Fruit fly (Drosophila melanogaster) whole organism, adult: ENCODE measurements around the gene RhoGAP71E.

Experiments
- CG11617 ChIP-seq: fragments of 200-800 bp; sonication (Bioruptor generic); optimal IDR thresholded peaks from 2 replicates; lab custom pipeline; 2017; ENCODE audit warnings: mild to moderate bottlenecking, missing biosample characterization, missing genetic modification reagents, missing genetic modification characterization
- CG12768 ChIP-seq: fragments of 200-800 bp; sonication (Bioruptor generic); optimal IDR thresholded peaks from 2 replicates; lab custom pipeline; 2017; ENCODE audit warnings: missing biosample characterization, missing genetic modification characterization, mild to moderate bottlenecking, moderate library complexity, missing genetic modification reagents
- CG14711 ChIP-seq: fragments of 200-800 bp; sonication (Bioruptor generic); optimal IDR thresholded peaks from 2 replicates; lab custom pipeline; 2018; ENCODE audit warnings: missing biosample characterization, mild to moderate bottlenecking, missing genetic modification characterization, moderate library complexity
- CG1620 ChIP-seq: fragments of 200-800 bp; sonication (Bioruptor generic); optimal IDR thresholded peaks from 2 replicates; lab custom pipeline; 2016; ENCODE audit warnings: missing biosample characterization, missing genetic modification characterization
- CG33017 ChIP-seq: fragments of 200-800 bp; sonication (Bioruptor generic); optimal IDR thresholded peaks from 2 replicates; lab custom pipeline; 2018; ENCODE audit warnings: missing biosample characterization, mild to moderate bottlenecking, missing genetic modification characterization, moderate library complexity
- CG5204 ChIP-seq: fragments of 200-800 bp; sonication (Bioruptor generic); optimal IDR thresholded peaks from 2 replicates; lab custom pipeline; 2016; ENCODE audit warnings: missing biosample characterization, missing genetic modification characterization
- CG7045 ChIP-seq: fragments of 200-800 bp; sonication (Bioruptor generic); optimal IDR thresholded peaks from 2 replicates; lab custom pipeline; 2017; ENCODE audit warnings: missing biosample characterization, mild to moderate bottlenecking, missing genetic modification characterization
- CG7101 ChIP-seq: fragments of 200-800 bp; sonication (Bioruptor generic); optimal IDR thresholded peaks from 2 replicates; lab custom pipeline; 2018; ENCODE audit warnings: missing biosample characterization, mild to moderate bottlenecking, missing genetic modification characterization, moderate library complexity
- Clk ChIP-seq: fragments of 200-800 bp; sonication (Bioruptor generic); optimal IDR thresholded peaks from 2 replicates; lab custom pipeline; 2017; ENCODE audit warnings: missing biosample characterization, missing genetic modification characterization
- Crg-1 ChIP-seq: fragments of 200-800 bp; sonication (Bioruptor generic); optimal IDR thresholded peaks from 2 replicates; lab custom pipeline; 2016; ENCODE audit warnings: missing biosample characterization, missing genetic modification characterization
- Hr96 ChIP-seq: fragments of 200-800 bp; sonication (Bioruptor generic); optimal IDR thresholded peaks from 2 replicates; lab custom pipeline; 2016; ENCODE audit warnings: missing biosample characterization, missing genetic modification characterization
- Mnt ChIP-seq: fragments of 200-800 bp; sonication (Bioruptor generic); optimal IDR thresholded peaks from 2 replicates; lab custom pipeline; 2016; ENCODE audit warnings: missing biosample characterization, mild to moderate bottlenecking, missing genetic modification characterization
- bab1 ChIP-seq: fragments of 200-800 bp; sonication (Bioruptor generic); optimal IDR thresholded peaks from 3 replicates; lab custom pipeline; 2019; ENCODE audit warnings: missing biosample characterization, mild to moderate bottlenecking, missing genetic modification characterization, moderate library complexity
- cic ChIP-seq: fragments of 200-800 bp; sonication (Bioruptor generic); optimal IDR thresholded peaks from 2 replicates; lab custom pipeline; 2017; ENCODE audit warnings: missing biosample characterization, mild to moderate bottlenecking, missing genetic modification characterization, moderate library complexity
- cnc ChIP-seq, 2 experiments: fragments of >200 bp; optimal IDR thresholded peaks; 2 replicates each; lab custom pipeline; 2017
- kay ChIP-seq: fragments of 200-800 bp; sonication (Bioruptor generic); peaks from one replicate; lab custom pipeline; 2016; ENCODE audit warnings: missing biosample characterization, missing genetic modification characterization, borderline replicate concordance
- ovo ChIP-seq: fragments of 200-800 bp; sonication (Bioruptor generic); optimal IDR thresholded peaks from 2 replicates; lab custom pipeline; 2016; ENCODE audit warnings: missing biosample characterization, missing genetic modification characterization
- pad ChIP-seq: fragments of 200-800 bp; sonication (Bioruptor generic); optimal IDR thresholded peaks from 3 replicates; lab custom pipeline; 2017; ENCODE audit warnings: missing biosample characterization, missing genetic modification characterization, mild to moderate bottlenecking, moderate library complexity, missing genetic modification reagents
- tj ChIP-seq: fragments of 200-800 bp; sonication (Bioruptor generic); optimal IDR thresholded peaks from 3 replicates; lab custom pipeline; 2017; ENCODE audit warnings: missing biosample characterization, mild to moderate bottlenecking, missing genetic modification characterization, moderate library complexity
- toe ChIP-seq: fragments of 200-800 bp; sonication (Bioruptor generic); optimal IDR thresholded peaks from 2 replicates; lab custom pipeline; 2016; ENCODE audit warnings: missing biosample characterization, missing genetic modification characterization

The RhoGAP71E gene

dm6 chr3L:15595175-15595724, 6.6 kb downstream of the RhoGAP71E start:
- no peak for TF ChIP-seq cnc (optimal IDR thresholded peaks at IDR 0.05; lab: Kevin White, UChicago)
- peak; percentile 35 for TF ChIP-seq CG12768 (GFP tag; lab: Kevin White, UChicago)

DNA sequence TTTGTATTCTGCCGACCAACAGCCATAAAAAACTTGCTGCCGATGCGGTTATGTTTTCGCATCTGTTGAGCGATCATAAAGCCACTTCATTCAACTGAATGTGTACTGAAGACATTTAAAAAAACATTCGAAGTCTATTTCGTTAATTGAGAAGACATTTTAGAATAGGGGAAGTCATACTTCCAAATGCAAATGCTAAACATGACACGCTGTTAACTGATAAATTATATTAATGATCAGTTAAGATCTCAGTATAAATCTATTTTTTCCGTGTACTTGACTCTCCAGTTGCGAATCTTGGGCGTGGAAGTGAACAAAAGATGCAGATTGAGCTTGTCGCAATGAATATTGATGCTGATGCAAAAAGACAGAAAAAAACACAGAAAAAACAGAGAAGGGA, 7.3 kb downstream of the RhoGAP71E start:
- no peak for TF ChIP-seq Clk (GFP tag; lab: Kevin White, UChicago)
- TF ChIP-seq tj (GFP tag; lab: Kevin White, UChicago), result peak; percentile 70
- TF ChIP-seq Crg-1 (GFP tag; lab: Kevin White, UChicago), result no peak
- TF ChIP-seq ovo (GFP tag; lab: Kevin White, UChicago), result no peak
- TF ChIP-seq toe (GFP tag; lab: Kevin White, UChicago), result no peak
- TF ChIP-seq CG1620, result no peak

- TF ChIP-seq kay (peak; percentile 78), toe (GFP tag; lab: Kevin White, UChicago) (no peak)
These were observed 8.6 kb downstream of the RhoGAP71E start for dm6 chr3L:15597037-15597785.

- TF ChIP-seq toe (GFP tag; lab: Kevin White, UChicago) (no peak), CG33017 (tag; lab: Kevin White, UChicago) (no peak), CG12768 (GFP tag; lab: Kevin White, UChicago) (no peak), pad (GFP tag; lab: Kevin White, UChicago) (no peak), CG1620 (no peak), Hr96 (GFP tag; lab: Kevin White, UChicago) (no peak), tj (GFP tag; lab: Kevin White, UChicago) (no peak), ovo (GFP tag; lab: Kevin White, UChicago) (no peak), CG7101 (tag; lab: Kevin White, UChicago) (no peak), bab1 (GFP tag; lab: Kevin White, UChicago) (no peak), CG7045 (no peak), cic (GFP tag; lab: Kevin White, UChicago) (no peak), CG5204 (GFP tag; lab: Kevin White, UChicago) (no peak), Clk (GFP tag; lab: Kevin White, UChicago) (no peak), cnc (optimal IDR thresholded peaks at IDR 0.05; lab: Kevin White, UChicago) (no peak), Mnt (GFP tag; lab: Kevin White, UChicago) (no peak), kay (no peak), Crg-1 (GFP tag; lab: Kevin White, UChicago) (no peak), CG14711 (tag; lab: Kevin White, UChicago) (no peak), CG11617 (GFP tag; lab: Kevin White, UChicago) (no peak)
These were observed 9.3 kb downstream of the RhoGAP71E start for dm6 chr3L:15597945-15598344.

DNA sequence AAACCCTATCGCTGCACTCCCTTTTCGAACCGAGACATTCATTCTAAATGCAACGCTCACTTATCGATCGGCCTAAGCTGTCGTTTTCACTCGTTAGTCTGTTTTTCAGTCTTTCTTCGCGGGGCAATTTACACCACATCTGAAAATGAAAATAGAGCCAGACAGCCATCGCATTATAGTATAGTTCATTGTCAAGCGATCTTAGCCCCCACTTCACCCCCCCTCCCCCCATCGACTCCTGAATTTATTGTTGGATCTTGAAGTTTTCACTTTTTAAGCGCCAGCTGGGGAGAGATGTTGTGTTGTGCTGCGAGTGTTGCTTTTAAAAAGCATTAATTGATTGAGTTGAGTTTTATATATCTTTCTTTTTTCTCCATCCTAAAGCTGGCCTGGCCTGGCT, 10.5 kb downstream of the RhoGAP71E start:
- TF ChIP-seq CG5204 (GFP tag; lab: Kevin White, UChicago) (no peak), CG33017 (tag; lab: Kevin White, UChicago) (no peak), CG7045 (no peak), Crg-1 (GFP tag; lab: Kevin White, UChicago) (no peak), pad (GFP tag; lab: Kevin White, UChicago) (no peak)

DNA sequence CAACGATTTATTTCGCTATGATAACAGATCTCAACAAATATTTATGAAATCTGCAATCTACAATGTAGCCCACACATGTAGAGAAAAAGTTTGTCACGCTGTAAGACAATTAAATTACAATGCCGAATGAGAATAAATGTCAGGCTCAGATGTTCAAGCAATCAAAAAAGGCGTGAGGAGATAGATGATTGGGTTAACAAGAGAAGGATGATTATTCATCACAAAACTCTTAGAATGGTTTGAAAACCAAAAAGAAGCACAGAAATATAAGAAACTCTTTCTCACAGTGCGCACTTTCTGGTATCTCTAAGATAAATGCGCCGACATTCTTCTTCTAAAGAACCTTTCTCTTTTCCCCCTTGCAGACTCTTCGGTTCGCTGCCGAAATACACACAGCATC, 11.4 kb downstream of the RhoGAP71E start:
- TF ChIP-seq CG11617 (GFP tag; lab: Kevin White, UChicago), result no peak
- TF ChIP-seq kay, result peak; percentile 31
- TF ChIP-seq CG33017 (tag; lab: Kevin White, UChicago), result no peak

- no peak for TF ChIP-seq bab1 (GFP tag; lab: Kevin White, UChicago)
- no peak for TF ChIP-seq ovo (GFP tag; lab: Kevin White, UChicago)
- no peak for TF ChIP-seq cic (GFP tag; lab: Kevin White, UChicago)
- TF ChIP-seq pad (GFP tag; lab: Kevin White, UChicago), result no peak
- no peak for TF ChIP-seq CG12768 (GFP tag; lab: Kevin White, UChicago)
- no peak for TF ChIP-seq cnc (optimal IDR thresholded peaks at IDR 0.05; lab: Kevin White, UChicago)
- TF ChIP-seq tj (GFP tag; lab: Kevin White, UChicago), result no peak
- TF ChIP-seq CG11617 (GFP tag; lab: Kevin White, UChicago), result no peak
These were observed 16.3 kb downstream of the RhoGAP71E start for dm6 chr3L:15604979-15605378.

- no peak for TF ChIP-seq cnc (optimal IDR thresholded peaks at IDR 0.05; lab: Kevin White, UChicago)
- no peak for TF ChIP-seq tj (GFP tag; lab: Kevin White, UChicago)
- no peak for TF ChIP-seq toe (GFP tag; lab: Kevin White, UChicago)
- peak; percentile 59 for TF ChIP-seq bab1 (GFP tag; lab: Kevin White, UChicago)
These were observed 21.4 kb downstream of the RhoGAP71E start, which contains the start of gene CG7650 for dm6 chr3L:15610109-15610508. TSS of gene CG7650 (minus strand) at chr3L:15610386.
